Worm (Caenorhabditis elegans) whole organism, L2 larva: ENCODE measurements around the gene F09F9.5.

Experiments
- C34F6.9 ChIP-seq: fragments of 150-350 bp; optimal IDR thresholded peaks from 2 replicates; lab custom pipeline; 2014; ENCODE audit warnings: missing biosample characterization, missing genetic modification characterization
- F13H6.1 ChIP-seq: sonication (generic microtip); optimal IDR thresholded peaks from 2 replicates; lab custom pipeline; 2016; ENCODE audit warnings: missing genetic modification characterization, missing compliant biosample characterization
- ZK546.5 ChIP-seq: sonication (generic microtip); optimal IDR thresholded peaks from 2 replicates; lab custom pipeline; 2017; ENCODE audit warnings: missing biosample characterization, missing genetic modification characterization
- alr-1 ChIP-seq: fragments of 150-350 bp; optimal IDR thresholded peaks from 2 replicates; lab custom pipeline; 2014; ENCODE audit warnings: missing biosample characterization, missing genetic modification characterization
- aly-2 ChIP-seq: fragments of 150-350 bp; optimal IDR thresholded peaks from 2 replicates; lab custom pipeline; 2014; ENCODE audit warnings: missing biosample characterization, missing genetic modification characterization
- ama-1 ChIP-seq: fragments of 150-350 bp; optimal IDR thresholded peaks from 2 replicates; lab custom pipeline; 2018; ENCODE audit warnings: inconsistent platforms
- blmp-1 ChIP-seq: sonication (generic microtip); optimal IDR thresholded peaks from 2 replicates; lab custom pipeline; 2017; ENCODE audit warnings: missing genetic modification characterization, mild to moderate bottlenecking, missing compliant biosample characterization, antibody characterized with exemption, moderate library complexity; ENCODE audit not compliant: insufficient read depth
- crh-2 ChIP-seq: sonication (generic microtip); optimal IDR thresholded peaks from 2 replicates; lab custom pipeline; 2017; ENCODE audit warnings: missing biosample characterization, missing genetic modification characterization
- egl-27 ChIP-seq: sonication (generic microtip); optimal IDR thresholded peaks from 3 replicates; lab custom pipeline; 2017; ENCODE audit warnings: missing biosample characterization, missing genetic modification reagents, missing genetic modification characterization
- elt-1 ChIP-seq: fragments of 150-350 bp; optimal IDR thresholded peaks from 2 replicates; lab custom pipeline; 2014; ENCODE audit warnings: missing biosample characterization, missing genetic modification characterization
- fos-1 ChIP-seq: fragments of 150-350 bp; optimal IDR thresholded peaks from 2 replicates; lab custom pipeline; 2014; ENCODE audit warnings: missing biosample characterization, missing genetic modification characterization
- gmeb-1 ChIP-seq: fragments of 150-350 bp; optimal IDR thresholded peaks from 2 replicates; lab custom pipeline; 2014; ENCODE audit warnings: missing biosample characterization, missing genetic modification characterization
- lin-11 ChIP-seq: fragments of 150-350 bp; sonication (generic microtip); optimal IDR thresholded peaks from 2 replicates; lab custom pipeline; 2014; ENCODE audit warnings: missing biosample characterization, missing genetic modification characterization, inconsistent platforms, mixed read lengths
- lin-13 ChIP-seq: fragments of 150-350 bp; optimal IDR thresholded peaks from 2 replicates; lab custom pipeline; 2014; ENCODE audit warnings: missing biosample characterization, missing genetic modification reagents, missing genetic modification characterization
- lin-39 ChIP-seq: fragments of 150-350 bp; optimal IDR thresholded peaks from 2 replicates; lab custom pipeline; 2014; ENCODE audit warnings: missing biosample characterization, missing genetic modification reagents, missing genetic modification characterization
- lsy-2 ChIP-seq, 2 experiments: fragments of 150-350 bp in 1 of 2; sonication (generic microtip) in 1 of 2; optimal IDR thresholded peaks; 2 replicates each; lab custom pipeline; 2014 to 2017; ENCODE audit warnings: missing biosample characterization in 2 of 2, missing genetic modification characterization in 2 of 2
- mbf-1 ChIP-seq: sonication (generic microtip); optimal IDR thresholded peaks from 2 replicates; lab custom pipeline; 2017; ENCODE audit warnings: missing biosample characterization, missing genetic modification characterization
- mdl-1 ChIP-seq, 2 experiments: fragments of 150-350 bp in 1 of 2; sonication (generic microtip) in 1 of 2; optimal IDR thresholded peaks; 2 replicates each; lab custom pipeline; 2017; ENCODE audit warnings: missing biosample characterization in 2 of 2, missing genetic modification characterization in 2 of 2
- nhr-11 ChIP-seq: fragments of 150-350 bp; optimal IDR thresholded peaks from 2 replicates; lab custom pipeline; 2014; ENCODE audit warnings: missing biosample characterization, missing genetic modification characterization
- nhr-12 ChIP-seq: fragments of 150-350 bp; optimal IDR thresholded peaks from 2 replicates; lab custom pipeline; 2014; ENCODE audit warnings: missing biosample characterization, missing genetic modification characterization
- nhr-129 ChIP-seq: fragments of 150-350 bp; optimal IDR thresholded peaks from 2 replicates; lab custom pipeline; 2014; ENCODE audit warnings: missing biosample characterization, missing genetic modification characterization
- nhr-21 ChIP-seq: fragments of 150-350 bp; optimal IDR thresholded peaks from 2 replicates; lab custom pipeline; 2014; ENCODE audit warnings: missing biosample characterization, missing genetic modification characterization
- nhr-23 ChIP-seq: fragments of 150-350 bp; optimal IDR thresholded peaks from 2 replicates; lab custom pipeline; 2014; ENCODE audit warnings: missing biosample characterization, missing genetic modification reagents, missing genetic modification characterization
- nhr-25 ChIP-seq: fragments of 150-350 bp; sonication (generic microtip); optimal IDR thresholded peaks from 3 replicates; lab custom pipeline; 2014; ENCODE audit warnings: missing biosample characterization, missing genetic modification characterization
- nhr-6 ChIP-seq: fragments of 150-350 bp; optimal IDR thresholded peaks from 2 replicates; lab custom pipeline; 2014; ENCODE audit warnings: missing biosample characterization, missing genetic modification characterization
- skn-1 ChIP-seq: sonication (generic microtip); optimal IDR thresholded peaks from 2 replicates; lab custom pipeline; 2017; ENCODE audit warnings: missing biosample characterization, missing genetic modification characterization
- sma-3 ChIP-seq: sonication (generic microtip); optimal IDR thresholded peaks from 2 replicates; lab custom pipeline; 2016; ENCODE audit warnings: missing genetic modification reagents, missing genetic modification characterization, missing compliant biosample characterization
- sma-9 ChIP-seq, 2 experiments: fragments of 150-350 bp in 1 of 2; sonication (generic microtip) in 1 of 2; optimal IDR thresholded peaks; 2 replicates each; lab custom pipeline; 2014 to 2016; ENCODE audit warnings: missing genetic modification characterization in 2 of 2, mild to moderate bottlenecking in 1 of 2, missing biosample characterization in 1 of 2, missing compliant biosample characterization in 1 of 2, missing genetic modification reagents in 1 of 2, moderate library complexity in 1 of 2
- unc-39 ChIP-seq: fragments of 150-350 bp; optimal IDR thresholded peaks from 2 replicates; lab custom pipeline; 2014; ENCODE audit warnings: missing biosample characterization, missing genetic modification characterization
- unc-62 ChIP-seq: fragments of 150-350 bp; optimal IDR thresholded peaks from 2 replicates; lab custom pipeline; 2014; ENCODE audit warnings: missing biosample characterization, missing genetic modification reagents, missing genetic modification characterization
- zag-1 ChIP-seq: fragments of 150-350 bp; optimal IDR thresholded peaks from 2 replicates; lab custom pipeline; 2014; ENCODE audit warnings: missing biosample characterization, missing genetic modification characterization
- ztf-11 ChIP-seq: sonication (generic microtip); optimal IDR thresholded peaks from 2 replicates; lab custom pipeline; 2017; ENCODE audit warnings: missing biosample characterization, missing genetic modification characterization
- ztf-4 ChIP-seq: fragments of 150-350 bp; optimal IDR thresholded peaks from 2 replicates; lab custom pipeline; 2014; ENCODE audit warnings: missing biosample characterization, missing genetic modification characterization

The F09F9.5 gene

DNA sequence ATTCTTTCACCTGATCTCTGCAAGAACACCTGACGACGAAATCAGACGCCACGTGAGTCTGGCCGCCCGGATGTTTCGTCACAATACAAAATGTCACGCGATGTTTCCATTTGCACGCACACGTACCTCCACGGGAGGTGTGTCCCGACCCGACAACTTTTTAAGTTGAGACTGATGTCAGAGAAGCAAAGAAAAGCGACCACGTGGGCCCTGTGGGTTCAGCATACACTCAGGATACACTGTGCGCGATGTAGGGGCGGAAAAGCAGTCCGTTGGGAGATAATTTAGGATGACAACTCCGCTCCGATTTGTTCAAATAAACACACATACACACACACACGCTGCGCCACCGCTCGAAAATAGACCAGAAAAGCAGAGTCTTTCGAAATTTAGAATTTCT lies 24.5 kb downstream of the F09F9.5 start (continued):
- TF ChIP-seq lin-39 (tag; lab: Kevin White, UChicago) (no peak), fos-1 (tag; lab: Kevin White, UChicago) (no peak)

DNA sequence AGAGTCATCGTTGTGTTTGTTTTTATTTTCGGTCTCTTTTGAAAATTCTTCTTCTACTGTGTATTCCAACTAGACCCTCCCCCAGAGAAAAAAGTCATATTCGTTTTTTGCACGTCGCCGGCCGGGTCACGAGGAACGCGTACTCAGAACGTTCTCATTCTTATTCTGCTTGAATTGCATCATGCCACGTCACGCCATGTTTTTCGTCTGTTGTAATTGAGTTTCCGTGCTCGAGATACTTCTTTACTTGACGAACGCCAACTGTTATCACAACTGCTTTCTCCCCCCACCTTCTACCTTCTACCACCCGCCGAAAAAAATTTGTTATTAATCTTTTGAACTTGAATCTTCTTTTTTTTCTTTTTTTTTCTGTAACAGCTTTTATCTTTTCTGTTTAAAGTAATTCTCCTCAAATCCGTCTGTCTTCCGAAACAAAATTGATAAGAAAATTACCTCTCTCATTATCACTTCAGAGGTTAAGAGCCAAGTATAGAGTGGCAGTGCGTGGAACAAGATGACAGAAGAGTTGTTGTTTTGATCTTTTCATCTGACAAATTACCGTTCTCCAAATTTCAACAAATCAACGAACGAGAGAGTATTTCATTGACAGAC lies 25.0 kb downstream of the F09F9.5 start:
- peak in 1 of 2 experiments; percentile 64 for TF ChIP-seq lsy-2 (tag; optimal IDR thresholded peaks at IDR 0.05; lab: Kevin White, UChicago)
- peak; percentile 36 for TF ChIP-seq nhr-21
- TF ChIP-seq fos-1 (tag; lab: Kevin White, UChicago) = peak; percentile 35
- peak; percentile 74 for TF ChIP-seq sma-9 (GFP tag; optimal IDR thresholded peaks at IDR 0.05; lab: Kevin White, UChicago)
- no peak for TF ChIP-seq sma-9 (tag; optimal IDR thresholded peaks at IDR 0.05; lab: Kevin White, UChicago)
- no peak for TF ChIP-seq blmp-1 (tag; lab: Kevin White, UChicago)
- TF ChIP-seq nhr-129 = peak; percentile 99
- peak; percentile 99 for TF ChIP-seq crh-2 (tag; lab: Kevin White, UChicago)
- peak; percentile 42 for TF ChIP-seq nhr-6
- TF ChIP-seq lin-13 (GFP tag; lab: Kevin White, UChicago) = no peak
- no peak for TF ChIP-seq mdl-1 (tag; optimal IDR thresholded peaks at IDR 0.05; lab: Kevin White, UChicago)
- TF ChIP-seq C34F6.9 (tag; lab: Kevin White, UChicago) = peak; percentile 61
- no peak for TF ChIP-seq F13H6.1 (tag; lab: Kevin White, UChicago)
- TF ChIP-seq ztf-4 = peak; percentile 80
- TF ChIP-seq lin-11 (tag; lab: Kevin White, UChicago) = peak; percentile 74
- TF ChIP-seq ZK546.5 (tag; lab: Kevin White, UChicago) = no peak

DNA sequence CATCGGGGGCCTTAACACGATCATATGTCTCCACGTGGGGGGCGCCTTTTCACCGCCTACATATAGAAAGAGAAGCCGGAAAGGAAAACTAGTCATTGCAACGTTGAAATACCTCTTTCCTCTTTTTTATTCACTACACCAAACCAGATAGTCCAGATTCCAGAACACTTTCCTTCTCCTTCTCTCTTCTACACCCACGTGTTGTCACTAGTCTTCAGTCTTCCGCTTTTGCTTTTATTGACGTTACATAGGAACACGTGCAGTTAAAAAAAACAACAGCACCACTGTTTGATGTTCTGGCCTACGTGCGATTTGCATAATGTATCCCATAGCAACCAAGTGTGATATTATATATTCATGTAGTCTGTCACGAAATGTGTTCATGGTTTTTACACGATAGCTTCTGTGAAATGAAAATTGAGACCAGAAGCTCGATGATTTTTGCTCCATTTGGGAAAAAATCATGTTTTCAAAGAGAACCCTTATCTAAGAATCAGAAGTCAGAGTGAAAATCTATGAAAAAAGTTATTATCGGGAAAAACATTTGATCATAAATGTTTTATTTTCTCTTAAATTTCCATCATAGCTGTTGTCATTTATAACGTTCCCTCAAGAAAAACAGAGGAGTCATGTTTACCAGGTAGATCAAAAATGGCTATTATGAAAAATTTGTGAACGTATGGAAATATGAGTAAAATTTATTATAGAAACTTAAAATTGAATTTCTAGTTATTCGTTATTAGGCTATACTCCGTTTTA lies 25.7 kb downstream of the F09F9.5 start:
- peak; percentile 37 for TF ChIP-seq ama-1 (lab: Kevin White, UChicago)
- TF ChIP-seq unc-39 (tag; lab: Kevin White, UChicago) = no peak
- TF ChIP-seq nhr-129 = peak; percentile 3
- TF ChIP-seq crh-2 (tag; lab: Kevin White, UChicago) = no peak
- peak; percentile 70 for TF ChIP-seq ztf-4
- TF ChIP-seq lsy-2 (tag; optimal IDR thresholded peaks at IDR 0.05; lab: Kevin White, UChicago) = peak in 1 of 2 experiments; percentile 12
- peak; percentile 30 for TF ChIP-seq sma-9 (GFP tag; optimal IDR thresholded peaks at IDR 0.05; lab: Kevin White, UChicago)
- TF ChIP-seq sma-9 (tag; optimal IDR thresholded peaks at IDR 0.05; lab: Kevin White, UChicago) = no peak
- peak; percentile 78 for TF ChIP-seq nhr-25 (tag; lab: Kevin White, UChicago)
- TF ChIP-seq blmp-1 (tag; lab: Kevin White, UChicago) = peak; percentile 41

DNA sequence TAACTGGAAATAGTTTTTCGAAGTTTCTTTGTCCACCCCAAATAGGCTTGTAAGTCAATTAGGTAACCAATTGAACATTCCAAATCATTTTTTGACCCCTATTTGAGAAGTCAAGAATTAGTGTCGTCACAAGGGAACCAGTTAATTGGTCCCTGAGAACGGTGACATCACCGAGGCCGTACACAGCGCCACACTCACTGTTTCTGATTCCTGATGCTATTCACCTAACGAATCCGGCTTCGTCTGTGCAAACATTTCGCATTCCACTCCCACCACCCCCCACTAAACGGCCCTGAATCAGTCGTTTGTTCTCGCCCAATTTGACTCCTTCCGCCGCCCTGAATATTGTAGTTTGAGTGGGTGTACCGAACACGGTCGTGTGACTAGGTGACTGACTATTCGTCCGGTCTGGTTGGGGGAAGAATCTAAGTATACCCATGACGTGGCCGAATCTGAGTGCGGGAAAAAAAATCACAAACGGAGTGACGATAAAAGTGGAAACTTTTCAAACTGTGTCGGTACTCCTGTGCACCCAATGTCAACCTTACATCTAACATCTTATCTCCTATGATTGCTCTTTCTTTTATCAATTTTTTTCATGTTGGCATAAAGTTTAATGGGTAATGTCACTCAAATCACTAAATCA lies 26.5 kb downstream of the F09F9.5 start:
- TF ChIP-seq zag-1 (tag; lab: Kevin White, UChicago) (no peak), lin-39 (tag; lab: Kevin White, UChicago) (no peak), aly-2 (tag; lab: Kevin White, UChicago) (no peak), sma-9 (GFP tag; optimal IDR thresholded peaks at IDR 0.05; lab: Kevin White, UChicago) (peak; percentile 78), sma-9 (tag; optimal IDR thresholded peaks at IDR 0.05; lab: Kevin White, UChicago) (no peak), lin-11 (tag; lab: Kevin White, UChicago) (no peak), elt-1 (no peak), gmeb-1 (tag; lab: Kevin White, UChicago) (peak; percentile 30), skn-1 (tag; lab: Kevin White, UChicago) (no peak), sma-3 (peak; percentile 48), nhr-25 (tag; lab: Kevin White, UChicago) (peak; percentile 75), ztf-11 (tag; lab: Kevin White, UChicago) (no peak), nhr-129 (peak; percentile 41), nhr-23 (tag; lab: Kevin White, UChicago) (no peak), mdl-1 (tag; optimal IDR thresholded peaks at IDR 0.05; lab: Kevin White, UChicago) (no peak), unc-62 (GFP tag; lab: Kevin White, UChicago) (no peak), F13H6.1 (tag; lab: Kevin White, UChicago) (peak; percentile 6), alr-1 (no peak), egl-27 (tag; lab: Kevin White, UChicago) (no peak), mbf-1 (tag; lab: Kevin White, UChicago) (no peak), fos-1 (tag; lab: Kevin White, UChicago) (peak; percentile 30), nhr-12 (tag; lab: Kevin White, UChicago) (no peak), nhr-11 (tag; lab: Kevin White, UChicago) (no peak), crh-2 (tag; lab: Kevin White, UChicago) (peak; percentile 26), blmp-1 (tag; lab: Kevin White, UChicago) (no peak), ama-1 (lab: Kevin White, UChicago) (no peak)
